Worm (Caenorhabditis elegans) whole organism, L1 larva: ENCODE data around the gene Y102A11A.9.

Experiments
- F16B12.6 ChIP-seq: fragments of 150-350 bp; optimal IDR thresholded peaks from 2 replicates; lab custom pipeline; 2014; ENCODE audit warnings: missing biosample characterization, missing genetic modification characterization
- dpl-1 ChIP-seq, 3 experiments: fragments of 150-350 bp in 2 of 3; sonication (generic microtip) in 1 of 3; optimal IDR thresholded peaks; 2 replicates each; lab custom pipeline; 2014 to 2017; ENCODE audit warnings: missing biosample characterization in 3 of 3, missing genetic modification characterization in 3 of 3, missing genetic modification reagents in 3 of 3
- elt-3 ChIP-seq, 6 experiments: fragments of 150-350 bp in 1 of 6; sonication (generic microtip); optimal IDR thresholded peaks; 2 replicates each; lab custom pipeline; 2017 to 2018; ENCODE audit warnings: missing biosample characterization in 6 of 6, missing genetic modification characterization in 6 of 6, inconsistent platforms in 1 of 6
- nhr-11 ChIP-seq: fragments of 150-350 bp; optimal IDR thresholded peaks from 2 replicates; lab custom pipeline; 2014; ENCODE audit warnings: missing biosample characterization, missing genetic modification characterization
- nhr-47 ChIP-seq: sonication (generic microtip); optimal IDR thresholded peaks from 2 replicates; lab custom pipeline; 2016; ENCODE audit warnings: mild to moderate bottlenecking, missing genetic modification characterization, moderate library complexity, missing compliant biosample characterization
- unc-62 ChIP-seq: fragments of 150-350 bp; optimal IDR thresholded peaks from 2 replicates; lab custom pipeline; 2014; ENCODE audit warnings: missing biosample characterization, missing genetic modification reagents, missing genetic modification characterization

DNA sequence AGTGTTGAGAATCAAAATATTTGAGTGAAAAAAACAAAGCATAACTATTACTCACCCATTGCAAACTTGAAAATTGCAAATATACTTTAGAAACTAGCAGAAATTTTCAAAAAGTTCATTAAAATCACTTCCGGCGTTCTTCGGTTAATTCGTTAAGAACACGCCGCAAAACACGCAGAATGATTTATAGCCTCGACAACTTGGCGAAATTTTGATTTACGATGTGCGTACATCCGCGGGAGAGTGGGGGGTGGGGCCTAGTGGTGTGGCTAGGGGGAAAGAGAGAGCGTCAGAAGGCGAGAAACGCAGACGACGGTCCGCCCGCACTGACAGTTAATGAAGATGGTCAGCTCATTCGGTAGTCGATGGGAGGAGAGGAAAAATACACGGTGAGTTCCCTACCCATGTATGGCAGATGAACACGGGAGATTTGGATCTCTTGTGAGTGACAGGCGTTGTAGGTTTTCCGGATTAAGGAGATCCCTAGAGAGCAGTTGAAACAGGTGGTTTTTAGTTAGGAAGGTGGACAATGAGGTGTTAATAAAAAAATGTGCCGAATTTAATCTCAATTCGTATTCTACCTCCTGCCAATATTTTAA is 33.3 kb downstream of the Y102A11A.9 start, which contains the start of gene igcm-4:
- TF ChIP-seq nhr-11 (tag; lab: Kevin White, UChicago) (no peak), nhr-47 (tag; lab: Kevin White, UChicago) (no peak), unc-62 (GFP tag; lab: Kevin White, UChicago) (no peak), F16B12.6 (no peak), dpl-1 (GFP tag; optimal IDR thresholded peaks at IDR 0.05; lab: Kevin White, UChicago) (no peak), elt-3 (tag; optimal IDR thresholded peaks at IDR 0.05; lab: Kevin White, UChicago) (no peak)
